Worm (Caenorhabditis elegans) whole organism, dauer: ENCODE measurements around the gene srbc-45.

Experiments
- unc-62 ChIP-seq: sonication (generic microtip); optimal IDR thresholded peaks from 2 replicates; lab custom pipeline; 2017; ENCODE audit warnings: missing biosample characterization, missing genetic modification reagents, missing genetic modification characterization

srbc-45 gene

ce11 chrV:12803274-12803673, at the start of gene srbc-45:
Gene srbc-45, plus strand, starts transcription at chrV:12803574.
- no peak for TF ChIP-seq unc-62 (GFP tag; lab: Kevin White, UChicago)

ce11 chrV:12754839-12755238, 48.5 kb upstream of the srbc-45 start, which contains the start of gene gpa-13:
Gene gpa-13, minus strand, starts transcription at chrV:12754939.
- TF ChIP-seq unc-62 (GFP tag; lab: Kevin White, UChicago) = no peak

ce11 chrV:12759660-12760059, 43.7 kb upstream of the srbc-45 start, which contains the start of gene papl-1:
Gene papl-1, minus strand, starts transcription at chrV:12759760.
- no peak for TF ChIP-seq unc-62 (GFP tag; lab: Kevin White, UChicago)

ce11 chrV:12760913-12761312, 42.5 kb upstream of the srbc-45 start, which contains the start of gene F18E2.15:
Gene F18E2.15, minus strand, starts transcription at chrV:12761013.
- TF ChIP-seq unc-62 (GFP tag; lab: Kevin White, UChicago) = no peak

- no peak for TF ChIP-seq unc-62 (GFP tag; lab: Kevin White, UChicago)
These were observed 39.9 kb upstream of the srbc-45 start, which contains the start of the genes abcf-1 and scc-3 for ce11 chrV:12763291-12763995. Gene abcf-1, minus strand, starts transcription at chrV:12763375. Gene scc-3, plus strand, starts transcription at chrV:12763945.

- TF ChIP-seq unc-62 (GFP tag; lab: Kevin White, UChicago) = no peak
These were observed 34.4 kb upstream of the srbc-45 start, which contains the start of gene srt-43 for ce11 chrV:12768946-12769345. Gene srt-43, plus strand, starts transcription at chrV:12769246.

- no peak for TF ChIP-seq unc-62 (GFP tag; lab: Kevin White, UChicago)
These were observed 30.2 kb upstream of the srbc-45 start, which contains the start of gene ZC455.1 for ce11 chrV:12773222-12773621. Gene ZC455.1, plus strand, starts transcription at chrV:12773522.

- no peak for TF ChIP-seq unc-62 (GFP tag; lab: Kevin White, UChicago)
These were observed 29.5 kb upstream of the srbc-45 start for ce11 chrV:12773852-12774251.

- TF ChIP-seq unc-62 (GFP tag; lab: Kevin White, UChicago) = no peak
These were observed 23.1 kb upstream of the srbc-45 start for ce11 chrV:12780248-12780647.

ce11 chrV:12784861-12785260, 18.5 kb upstream of the srbc-45 start, which contains the start of gene sre-20:
Gene sre-20, minus strand, starts transcription at chrV:12784961.
- no peak for TF ChIP-seq unc-62 (GFP tag; lab: Kevin White, UChicago)

- TF ChIP-seq unc-62 (GFP tag; lab: Kevin White, UChicago) = no peak
These were observed 17.0 kb upstream of the srbc-45 start for ce11 chrV:12786340-12786739.

ce11 chrV:12787026-12787425, 16.3 kb upstream of the srbc-45 start, which contains the start of gene fkb-4:
Gene fkb-4, minus strand, starts transcription at chrV:12787126.
- TF ChIP-seq unc-62 (GFP tag; lab: Kevin White, UChicago) = no peak

ce11 chrV:12788451-12788850, 14.9 kb upstream of the srbc-45 start, which contains the start of gene srbc-44:
Gene srbc-44, minus strand, starts transcription at chrV:12788551.
- TF ChIP-seq unc-62 (GFP tag; lab: Kevin White, UChicago) = no peak

- no peak for TF ChIP-seq unc-62 (GFP tag; lab: Kevin White, UChicago)
These were observed 13.2 kb upstream of the srbc-45 start, which contains the start of gene srbc-43 for ce11 chrV:12790188-12790587. Gene srbc-43, minus strand, starts transcription at chrV:12790518.

- TF ChIP-seq unc-62 (GFP tag; lab: Kevin White, UChicago) = no peak
These were observed 10.6 kb upstream of the srbc-45 start, which contains the start of gene ugt-5 for ce11 chrV:12792752-12793151. Gene ugt-5, minus strand, starts transcription at chrV:12792965.

- no peak for TF ChIP-seq unc-62 (GFP tag; lab: Kevin White, UChicago)
These were observed 8.2 kb upstream of the srbc-45 start, which contains the start of gene ugt-4 for ce11 chrV:12795196-12795595. Gene ugt-4, minus strand, starts transcription at chrV:12795336.
